Fruit fly (Drosophila melanogaster): ENCODE results near the gene dpr17.

dm6 chr3R:12124843-12125242 lies 30.2 kb downstream of the dpr17 start:
- TF ChIP-seq fd96Ca (GFP tag; IDR thresholded peaks at IDR 0.05) (no peak), CG10348 (GFP tag; IDR thresholded peaks at IDR 0.05) (no peak), CG17806 (tag; optimal IDR thresholded peaks at IDR 0.05) (no peak)
